Worm (Caenorhabditis elegans) whole organism, L2 larva: ENCODE results near the gene exc-1.

Experiments used
- ZK546.5 ChIP-seq: sonication (generic microtip); optimal IDR thresholded peaks from 2 replicates; lab custom pipeline; 2017; ENCODE audit warnings: missing biosample characterization, missing genetic modification characterization
- aly-2 ChIP-seq: fragments of 150-350 bp; optimal IDR thresholded peaks from 2 replicates; lab custom pipeline; 2014; ENCODE audit warnings: missing biosample characterization, missing genetic modification characterization
- dmd-4 ChIP-seq: sonication (generic microtip); optimal IDR thresholded peaks from 2 replicates; lab custom pipeline; 2017; ENCODE audit warnings: missing biosample characterization, missing genetic modification characterization
- gmeb-1 ChIP-seq: fragments of 150-350 bp; optimal IDR thresholded peaks from 2 replicates; lab custom pipeline; 2014; ENCODE audit warnings: missing biosample characterization, missing genetic modification characterization
- lin-13 ChIP-seq: fragments of 150-350 bp; optimal IDR thresholded peaks from 2 replicates; lab custom pipeline; 2014; ENCODE audit warnings: missing biosample characterization, missing genetic modification reagents, missing genetic modification characterization
- lin-39 ChIP-seq: fragments of 150-350 bp; optimal IDR thresholded peaks from 2 replicates; lab custom pipeline; 2014; ENCODE audit warnings: missing biosample characterization, missing genetic modification reagents, missing genetic modification characterization
- ztf-4 ChIP-seq: fragments of 150-350 bp; optimal IDR thresholded peaks from 2 replicates; lab custom pipeline; 2014; ENCODE audit warnings: missing biosample characterization, missing genetic modification characterization

ce11 chrX:15440744-15441685 lies 36.2 kb downstream of the exc-1 start, which contains the start of gene mocs-1:
- TF ChIP-seq lin-39 (tag; lab: Kevin White, UChicago): no peak
- TF ChIP-seq gmeb-1 (tag; lab: Kevin White, UChicago): no peak
- TF ChIP-seq ZK546.5 (tag; lab: Kevin White, UChicago): no peak
- TF ChIP-seq dmd-4 (tag; lab: Kevin White, UChicago): no peak
- TF ChIP-seq lin-13: no peak
- no peak for TF ChIP-seq ztf-4
- no peak for TF ChIP-seq aly-2 (tag; lab: Kevin White, UChicago)
